Fruit fly (Drosophila melanogaster) whole organism: Measurements from ENCODE around the gene hec.

Experiments
- CG8478 ChIP-seq: fragments of >200 bp; optimal IDR thresholded peaks from 2 replicates; lab custom pipeline; 2018; ENCODE audit warnings: inconsistent platforms
- Dll ChIP-seq: fragments of >200 bp; optimal IDR thresholded peaks from 2 replicates; lab custom pipeline; 2017
- pan ChIP-seq: fragments of >200 bp; optimal IDR thresholded peaks from 2 replicates; lab custom pipeline; 2017
- psq ChIP-seq: fragments of >200 bp; optimal IDR thresholded peaks from 2 replicates; lab custom pipeline; 2017
- usp ChIP-seq: fragments of >200 bp; optimal IDR thresholded peaks from 2 replicates; lab custom pipeline; 2017; ENCODE audit warnings: missing biosample characterization, missing genetic modification characterization, mixed read lengths

DNA sequence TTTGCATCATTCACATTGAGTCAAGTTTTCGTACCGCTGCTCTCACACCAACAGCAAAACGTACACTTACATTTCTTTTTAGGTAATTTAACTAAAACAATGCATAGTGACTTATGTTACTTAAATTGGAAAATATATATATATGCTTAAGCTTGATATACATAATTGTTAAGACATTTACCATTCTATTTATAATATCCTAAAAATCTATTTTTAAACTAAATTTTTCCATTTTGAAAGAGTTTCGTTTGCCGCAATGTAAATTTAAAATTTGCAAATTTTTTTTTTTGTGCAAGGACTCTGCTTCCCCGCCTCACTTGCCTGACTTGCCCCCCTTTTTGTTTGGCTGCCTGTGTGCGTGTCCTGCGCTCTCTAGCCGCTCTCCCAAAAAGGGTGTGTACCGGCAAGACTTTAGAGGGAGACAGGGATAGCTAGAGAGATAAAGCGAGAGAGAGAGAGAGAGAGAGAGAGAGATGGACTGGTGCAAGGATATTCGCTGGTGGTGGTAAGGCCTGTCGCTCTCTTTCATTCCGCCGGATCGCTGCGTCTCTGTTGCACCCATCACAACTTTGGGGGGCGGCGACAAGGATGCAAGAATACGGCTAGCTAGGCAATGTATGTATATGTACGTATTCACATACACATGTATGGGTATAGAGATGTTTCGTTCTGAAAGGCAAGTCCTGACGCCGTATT lies 19.3 kb downstream of the hec start:
- no peak for TF ChIP-seq CG8478 (lab: Kevin White, UChicago)
- TF ChIP-seq usp = no peak
- TF ChIP-seq psq = no peak
- TF ChIP-seq pan (lab: Kevin White, UChicago) = no peak
- TF ChIP-seq Dll (lab: Kevin White, UChicago) = no peak
